Fruit fly (Drosophila melanogaster) whole organism, embryonic: ENCODE measurements around the gene PIG-T.

Source experiments
- BEAF-32 ChIP-seq: fragments of 200-800 bp; sonication (Bioruptor generic); optimal IDR thresholded peaks from 3 replicates; lab custom pipeline; 2017; ENCODE audit warnings: missing biosample characterization, missing genetic modification characterization, mild to moderate bottlenecking, moderate library complexity, missing genetic modification reagents
- Blimp-1 ChIP-seq: fragments of 200-800 bp; sonication (Bioruptor generic); optimal IDR thresholded peaks from 3 replicates; lab custom pipeline; 2018; ENCODE audit warnings: missing biosample characterization, missing genetic modification characterization, mild to moderate bottlenecking, moderate library complexity, missing genetic modification reagents
- CG10147 ChIP-seq: fragments of 200-800 bp; sonication (Bioruptor generic); optimal IDR thresholded peaks from 2 replicates; lab custom pipeline; 2019; ENCODE audit warnings: missing biosample characterization, mild to moderate bottlenecking, missing genetic modification characterization, moderate library complexity
- CG1024 ChIP-seq: fragments of 200-800 bp; sonication (Bioruptor generic); IDR thresholded peaks from 2 replicates; pipeline ENCODE4 v1.3.6; 2022; ENCODE audit warnings: missing biosample characterization, missing genetic modification characterization
- CG10462 ChIP-seq: fragments of 200-800 bp; sonication (Bioruptor generic); optimal IDR thresholded peaks from 2 replicates; lab custom pipeline; 2016; ENCODE audit warnings: missing biosample characterization, missing genetic modification characterization
- CG11695 ChIP-seq: fragments of 200-800 bp; sonication (Bioruptor generic); IDR thresholded peaks from 3 replicates; pipeline ENCODE4 v1.3.6; 2022; ENCODE audit warnings: missing biosample characterization, missing genetic modification characterization
- CG12391 ChIP-seq: fragments of 200-800 bp; sonication (Bioruptor generic); optimal IDR thresholded peaks from 3 replicates; lab custom pipeline; 2018; ENCODE audit warnings: missing biosample characterization, mild to moderate bottlenecking, missing genetic modification characterization, moderate library complexity
- CG12744 ChIP-seq: fragments of 200-800 bp; sonication (Bioruptor generic); optimal IDR thresholded peaks from 2 replicates; lab custom pipeline; 2016; ENCODE audit warnings: missing biosample characterization, missing genetic modification characterization
- CG12769 ChIP-seq: fragments of 200-800 bp; sonication (Bioruptor generic); optimal IDR thresholded peaks from 2 replicates; lab custom pipeline; 2019; ENCODE audit warnings: missing biosample characterization, mild to moderate bottlenecking, missing genetic modification characterization, moderate library complexity
- CG13775 ChIP-seq: fragments of 200-800 bp; sonication (Bioruptor generic); optimal IDR thresholded peaks from 3 replicates; lab custom pipeline; 2017; ENCODE audit warnings: missing biosample characterization, mild to moderate bottlenecking, missing genetic modification characterization
- CG15514 ChIP-seq: fragments of 200-800 bp; sonication (Bioruptor generic); optimal IDR thresholded peaks from 3 replicates; lab custom pipeline; 2017; ENCODE audit warnings: missing biosample characterization, missing genetic modification characterization, mild to moderate bottlenecking, moderate library complexity, missing genetic modification reagents
- CG15601 ChIP-seq: fragments of 200-800 bp; sonication (Bioruptor generic); optimal IDR thresholded peaks from 3 replicates; lab custom pipeline; 2019; ENCODE audit warnings: missing biosample characterization, mild to moderate bottlenecking, missing genetic modification characterization, moderate library complexity
- CG1603 ChIP-seq: fragments of 200-800 bp; sonication (Bioruptor generic); optimal IDR thresholded peaks from 2 replicates; lab custom pipeline; 2019; ENCODE audit warnings: missing biosample characterization, mild to moderate bottlenecking, missing genetic modification characterization, moderate library complexity
- CG16813 ChIP-seq: fragments of 200-800 bp; sonication (Bioruptor generic); IDR thresholded peaks from 3 replicates; pipeline ENCODE4 v1.3.6; 2022; ENCODE audit warnings: missing biosample characterization, missing genetic modification characterization; ENCODE audit not compliant: partially characterized antibody
- CG17186 ChIP-seq: fragments of 200-800 bp; sonication (Bioruptor generic); optimal IDR thresholded peaks from 3 replicates; lab custom pipeline; 2017; ENCODE audit warnings: missing biosample characterization, missing genetic modification reagents, missing genetic modification characterization
- CG17361 ChIP-seq: fragments of 200-800 bp; sonication (Bioruptor generic); IDR thresholded peaks from 3 replicates; pipeline ENCODE4 v1.3.6; 2022; ENCODE audit warnings: missing biosample characterization, missing genetic modification characterization
- CG18476 ChIP-seq: fragments of 200-800 bp; sonication (Bioruptor generic); optimal IDR thresholded peaks from 2 replicates; lab custom pipeline; 2016; ENCODE audit warnings: missing biosample characterization, mild to moderate bottlenecking, missing genetic modification characterization
- CG2712 ChIP-seq: fragments of 200-800 bp; optimal IDR thresholded peaks from 3 replicates; lab custom pipeline; 2019; ENCODE audit warnings: missing biosample characterization, mild to moderate bottlenecking, missing genetic modification characterization, moderate library complexity
- CG32532 ChIP-seq: fragments of 200-800 bp; sonication (Bioruptor generic); IDR thresholded peaks from 2 replicates; pipeline ENCODE4 v1.3.6; 2022; ENCODE audit warnings: missing biosample characterization, missing genetic modification characterization
- CG32772 ChIP-seq: fragments of 200-800 bp; sonication (Bioruptor generic); IDR thresholded peaks from 2 replicates; pipeline ENCODE4 v1.3.6; 2022; ENCODE audit warnings: missing biosample characterization, missing genetic modification characterization
- CG33213 ChIP-seq: fragments of 200-800 bp; sonication (Bioruptor generic); optimal IDR thresholded peaks from 3 replicates; lab custom pipeline; 2016; ENCODE audit warnings: missing biosample characterization, missing genetic modification characterization
- CG4820 ChIP-seq: fragments of 200-800 bp; sonication (Bioruptor generic); optimal IDR thresholded peaks from 3 replicates; lab custom pipeline; 2016; ENCODE audit warnings: missing biosample characterization, missing genetic modification characterization
- CG6765 ChIP-seq: fragments of 200-800 bp; sonication (Bioruptor generic); optimal IDR thresholded peaks from 3 replicates; lab custom pipeline; 2017; ENCODE audit warnings: missing biosample characterization, mild to moderate bottlenecking, missing genetic modification characterization
- CG6813 ChIP-seq: fragments of 200-800 bp; sonication (Bioruptor generic); optimal IDR thresholded peaks from 2 replicates; lab custom pipeline; 2017; ENCODE audit warnings: missing biosample characterization, missing genetic modification characterization, mild to moderate bottlenecking, moderate library complexity, missing genetic modification reagents
- CG7987 ChIP-seq: fragments of 200-800 bp; sonication (Bioruptor generic); optimal IDR thresholded peaks from 2 replicates; lab custom pipeline; 2018; ENCODE audit warnings: missing biosample characterization, mild to moderate bottlenecking, missing genetic modification characterization, moderate library complexity
- CG9932 ChIP-seq: fragments of 200-800 bp; sonication (Bioruptor generic); IDR thresholded peaks from 2 replicates; pipeline ENCODE4 v1.3.6; 2022; ENCODE audit warnings: missing biosample characterization, missing genetic modification characterization
- Dll ChIP-seq: fragments of 200-800 bp; sonication (Bioruptor generic); IDR thresholded peaks from 4 replicates; pipeline ENCODE4 v1.3.6; 2022; ENCODE audit warnings: missing biosample characterization, missing genetic modification characterization; ENCODE audit not compliant: partially characterized antibody
- Dp ChIP-seq: fragments of 200-800 bp; sonication (Bioruptor generic); optimal IDR thresholded peaks from 2 replicates; lab custom pipeline; 2018; ENCODE audit warnings: missing biosample characterization, mild to moderate bottlenecking, missing genetic modification characterization, moderate library complexity
- Ets65A ChIP-seq: fragments of 200-800 bp; sonication (Bioruptor generic); peaks from one replicate; lab custom pipeline; 2016; ENCODE audit warnings: missing biosample characterization, missing genetic modification characterization
- HLH54F ChIP-seq: fragments of 200-800 bp; sonication (Bioruptor generic); optimal IDR thresholded peaks from 3 replicates; lab custom pipeline; 2016; ENCODE audit warnings: missing biosample characterization, missing genetic modification characterization
- Kr ChIP-seq: fragments of 200-800 bp; sonication (Bioruptor generic); optimal IDR thresholded peaks from 2 replicates; lab custom pipeline; 2017; ENCODE audit warnings: missing biosample characterization, mild to moderate bottlenecking, missing genetic modification characterization
- Med ChIP-seq: fragments of 200-800 bp; sonication (Bioruptor generic); peaks from one replicate; lab custom pipeline; 2016; ENCODE audit warnings: missing biosample characterization, missing genetic modification characterization, mild to moderate bottlenecking, inconsistent platforms, moderate library complexity
- Sin3A ChIP-seq: fragments of >200 bp; optimal IDR thresholded peaks from 2 replicates; lab custom pipeline; 2018
- Xbp1 ChIP-seq: fragments of 200-800 bp; sonication (Bioruptor generic); optimal IDR thresholded peaks from 3 replicates; lab custom pipeline; 2016; ENCODE audit warnings: missing biosample characterization, mild to moderate bottlenecking, missing genetic modification characterization
- bcd ChIP-seq: fragments of 200-800 bp; sonication (Bioruptor generic); optimal IDR thresholded peaks from 2 replicates; lab custom pipeline; 2017; ENCODE audit warnings: missing biosample characterization, mild to moderate bottlenecking, missing genetic modification characterization
- cas ChIP-seq: fragments of 200-800 bp; sonication (Bioruptor generic); IDR thresholded peaks from 2 replicates; pipeline ENCODE4 v1.3.6; 2022; ENCODE audit warnings: missing biosample characterization, missing genetic modification characterization
- ci ChIP-seq: fragments of 200-800 bp; sonication (Bioruptor generic); IDR thresholded peaks from 3 replicates; pipeline ENCODE4 v1.3.6; 2022; ENCODE audit warnings: missing biosample characterization, missing genetic modification characterization
- dm ChIP-seq: fragments of 200-800 bp; sonication (Bioruptor generic); optimal IDR thresholded peaks from 3 replicates; lab custom pipeline; 2016; ENCODE audit warnings: missing biosample characterization, missing genetic modification characterization
- ftz-f1 ChIP-seq: fragments of 200-800 bp; sonication (Bioruptor generic); optimal IDR thresholded peaks from 2 replicates; lab custom pipeline; 2016; ENCODE audit warnings: missing biosample characterization, missing genetic modification characterization
- her ChIP-seq: fragments of 200-800 bp; sonication (Bioruptor generic); optimal IDR thresholded peaks from 2 replicates; lab custom pipeline; 2016; ENCODE audit warnings: missing biosample characterization, missing genetic modification characterization
- lbe ChIP-seq: fragments of 200-800 bp; sonication (Bioruptor generic); optimal IDR thresholded peaks from 2 replicates; lab custom pipeline; 2016; ENCODE audit warnings: missing biosample characterization, mild to moderate bottlenecking, missing genetic modification characterization
- lilli ChIP-seq: fragments of 200-800 bp; sonication (Bioruptor generic); optimal IDR thresholded peaks from 3 replicates; lab custom pipeline; 2016; ENCODE audit warnings: missing biosample characterization, missing genetic modification characterization
- nerfin-1 ChIP-seq: fragments of 200-800 bp; sonication (Bioruptor generic); optimal IDR thresholded peaks from 3 replicates; lab custom pipeline; 2019; ENCODE audit warnings: missing biosample characterization, mild to moderate bottlenecking, missing genetic modification characterization, moderate library complexity
- prd ChIP-seq, 3 experiments: fragments of >200 bp in 2 of 3; fragments of 200-800 bp in 1 of 3; sonication (Bioruptor generic) in 1 of 3; optimal IDR thresholded peaks in 2 of 3; IDR thresholded peaks in 1 of 3; 2 replicates in 2 of 3; 3 replicates in 1 of 3; pipeline versions ENCODE4 v1.3.6 to Lab custom; 2017 to 2022; ENCODE audit warnings: missing biosample characterization in 1 of 3, missing genetic modification characterization in 1 of 3
- pzg ChIP-seq: fragments of 200-800 bp; sonication (Bioruptor generic); optimal IDR thresholded peaks from 3 replicates; lab custom pipeline; 2018; ENCODE audit warnings: missing biosample characterization, mild to moderate bottlenecking, missing genetic modification characterization, moderate library complexity
- sqz ChIP-seq: fragments of 200-800 bp; sonication (Bioruptor generic); optimal IDR thresholded peaks from 3 replicates; lab custom pipeline; 2018; ENCODE audit warnings: missing biosample characterization, mild to moderate bottlenecking, missing genetic modification characterization
- trem ChIP-seq: fragments of 200-800 bp; optimal IDR thresholded peaks from 3 replicates; lab custom pipeline; 2019; ENCODE audit warnings: missing biosample characterization, mild to moderate bottlenecking, missing genetic modification characterization, moderate library complexity
- unc-4 ChIP-seq: fragments of 200-800 bp; sonication (Bioruptor generic); IDR thresholded peaks from 2 replicates; pipeline ENCODE4 v1.3.6; 2022; ENCODE audit warnings: missing biosample characterization, missing genetic modification characterization; ENCODE audit not compliant: partially characterized antibody
- wdn ChIP-seq: fragments of 200-800 bp; sonication (Bioruptor generic); IDR thresholded peaks from 2 replicates; pipeline ENCODE4 v1.3.6; 2022; ENCODE audit warnings: missing biosample characterization, missing genetic modification characterization

Gene PIG-T

dm6 chrX:8436656-8437284, 29.7 kb upstream of the PIG-T start, which contains the start of gene CG1440 (continued):
- TF ChIP-seq CG2712 (tag; lab: Kevin White, UChicago) (peak; percentile 21), pzg (GFP tag; lab: Kevin White, UChicago) (peak; percentile 84), CG12769 (tag; lab: Kevin White, UChicago) (no peak), lilli (GFP tag; lab: Kevin White, UChicago) (peak; percentile 28), CG16813 (GFP tag; lab: Robert Waterston, UW) (no peak), trem (tag; lab: Kevin White, UChicago) (peak; percentile 64), Xbp1 (no peak), sqz (GFP tag; lab: Kevin White, UChicago) (peak; percentile 81), CG10147 (GFP tag; lab: Kevin White, UChicago) (peak; percentile 40), cas (no peak), Ets65A (GFP tag; lab: Kevin White, UChicago) (peak; percentile 31), CG15514 (GFP tag; lab: Kevin White, UChicago) (peak; percentile 76), CG1603 (peak; percentile 69), ftz-f1 (GFP tag; lab: Kevin White, UChicago) (no peak), wdn (GFP tag; lab: Robert Waterston, UW) (no peak), BEAF-32 (GFP tag; lab: Kevin White, UChicago) (peak; percentile 62), CG15601 (tag; lab: Kevin White, UChicago) (peak; percentile 29), CG11695 (GFP tag; lab: Robert Waterston, UW) (no peak), CG9932 (GFP tag; lab: Robert Waterston, UW) (0 out of 2 replicates have a peak, but pooled peaks have one; percentile 42), CG6765 (GFP tag; lab: Kevin White, UChicago) (peak; percentile 48), HLH54F (GFP tag; lab: Kevin White, UChicago) (peak; percentile 40), bcd (GFP tag; lab: Kevin White, UChicago) (no peak), CG12744 (GFP tag; lab: Kevin White, UChicago) (no peak), Sin3A (lab: Kevin White, UChicago) (peak; percentile 17), ci (GFP tag; lab: Robert Waterston, UW) (no peak), CG18476 (peak; percentile 9), dm (GFP tag; lab: Kevin White, UChicago) (peak; percentile 32), prd (optimal IDR thresholded peaks at IDR 0.05; lab: Kevin White, UChicago) (no peak), prd (GFP tag; IDR thresholded peaks at IDR 0.05; lab: Robert Waterston, UW) (0 out of 3 replicates have a peak, but pooled peaks have one; percentile 29), Dll (peak; percentile 3; the same call in 1 of the 4 replicates), CG7987 (GFP tag; lab: Kevin White, UChicago) (no peak), CG1024 (no peak), CG33213 (GFP tag; lab: Kevin White, UChicago) (peak; percentile 13), CG12391 (peak; percentile 66), her (GFP tag; lab: Kevin White, UChicago) (no peak), Med (peak; percentile 91), Dp (GFP tag; lab: Kevin White, UChicago) (peak; percentile 62), CG6813 (GFP tag; lab: Kevin White, UChicago) (peak; percentile 21), lbe (peak; percentile 41), CG17186 (no peak), CG10462 (GFP tag; lab: Kevin White, UChicago) (no peak), CG32532 (GFP tag; lab: Robert Waterston, UW) (peak; percentile 24; the same call in 1 of the 2 replicates), Blimp-1 (GFP tag; lab: Kevin White, UChicago) (peak; percentile 93), nerfin-1 (tag; lab: Kevin White, UChicago) (peak; percentile 56), CG32772 (GFP tag; lab: Robert Waterston, UW) (peak; percentile 35; the same call in 1 of the 2 replicates), CG4820 (GFP tag; lab: Kevin White, UChicago) (no peak), CG17361 (GFP tag; lab: Robert Waterston, UW) (peak; percentile 43; the same call in 2 of the 3 replicates), unc-4 (peak; percentile 39; the same call in 1 of the 2 replicates), CG13775 (GFP tag; lab: Kevin White, UChicago) (peak; percentile 16), Kr (no peak)
